Fruit fly (Drosophila melanogaster) ovary, adult (tissue): ENCODE results near the gene CG33543.

ENCODE experiments used
- CG17801 ChIP-seq: fragments of 200-800 bp; optimal IDR thresholded peaks from 2 replicates; lab custom pipeline; 2019; ENCODE audit warnings: missing biosample characterization, mild to moderate bottlenecking, missing genetic modification characterization, moderate library complexity; ENCODE audit not compliant: partially characterized antibody

Gene CG33543

DNA sequence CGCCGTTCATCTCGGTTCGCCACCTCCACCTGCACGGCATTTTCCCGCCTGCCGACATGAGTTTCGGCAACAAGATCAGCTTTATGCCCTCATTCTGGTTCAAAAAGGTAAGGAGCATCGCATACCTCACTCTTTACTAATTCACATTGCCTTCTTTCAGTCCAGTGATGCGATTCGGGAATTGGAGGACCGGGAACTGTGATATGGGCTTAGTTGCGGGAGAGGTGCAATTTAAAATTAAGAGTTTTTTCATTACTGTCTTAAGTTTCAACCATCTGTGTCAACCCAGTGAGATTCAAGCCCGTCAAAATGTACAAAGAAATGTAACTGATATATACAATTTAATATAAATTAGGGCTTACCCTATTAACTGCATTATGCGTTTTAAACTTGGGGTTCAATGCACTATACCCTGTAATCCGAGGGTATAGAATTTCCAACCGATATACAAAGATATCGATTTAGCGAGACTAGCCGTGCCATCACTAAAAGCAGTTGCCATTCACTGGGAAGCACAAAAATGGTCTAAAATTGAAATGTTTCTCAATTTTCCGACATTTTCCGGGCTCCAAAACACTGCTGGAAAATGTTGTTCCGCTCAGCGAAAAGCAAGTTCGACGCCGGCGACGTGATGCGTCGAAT is 24.3 kb downstream of the CG33543 start, which contains the start of gene CG7289:
Gene CG7289, plus strand, starts transcription at position 492 of the 642 bp plus-strand sequence.
- TF ChIP-seq CG17801 (GFP tag; lab: Kevin White, UChicago), result peak; percentile 24

DNA sequence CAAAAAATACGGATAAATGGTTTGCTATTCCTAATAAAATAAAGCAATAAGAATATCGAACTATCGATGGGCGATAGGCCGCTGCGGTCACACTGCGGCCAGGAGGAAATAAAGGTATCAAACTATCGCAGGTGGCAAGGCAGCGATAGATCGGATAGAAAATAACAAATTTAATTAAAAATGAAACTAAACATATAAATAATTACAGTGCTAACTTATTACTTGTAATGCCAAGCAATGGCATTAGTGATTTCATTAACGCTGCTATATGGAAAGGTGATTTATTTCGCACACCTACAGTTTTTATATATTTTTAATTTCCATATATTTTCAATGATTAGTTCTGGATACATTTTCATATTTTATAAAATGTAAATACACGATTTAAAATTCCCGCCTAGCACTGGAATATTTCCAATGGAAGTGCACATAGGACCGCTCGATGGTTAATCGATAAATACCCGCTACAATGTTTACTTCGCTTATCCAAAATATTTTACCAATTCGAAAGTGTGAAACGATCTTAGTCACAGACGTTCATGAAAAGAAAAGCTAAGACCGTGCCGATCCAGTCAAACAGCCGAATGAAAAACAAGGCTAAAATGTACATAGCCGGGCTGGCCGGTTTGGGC is 25.3 kb downstream of the CG33543 start, which contains the start of the genes CG15356 and CG15362:
Gene CG15356, minus strand, starts transcription at position 48 of the 632 bp plus-strand sequence.
Gene CG15362, plus strand, starts transcription at position 469 of the 632 bp plus-strand sequence.
- TF ChIP-seq CG17801 (GFP tag; lab: Kevin White, UChicago), result peak; percentile 34

DNA sequence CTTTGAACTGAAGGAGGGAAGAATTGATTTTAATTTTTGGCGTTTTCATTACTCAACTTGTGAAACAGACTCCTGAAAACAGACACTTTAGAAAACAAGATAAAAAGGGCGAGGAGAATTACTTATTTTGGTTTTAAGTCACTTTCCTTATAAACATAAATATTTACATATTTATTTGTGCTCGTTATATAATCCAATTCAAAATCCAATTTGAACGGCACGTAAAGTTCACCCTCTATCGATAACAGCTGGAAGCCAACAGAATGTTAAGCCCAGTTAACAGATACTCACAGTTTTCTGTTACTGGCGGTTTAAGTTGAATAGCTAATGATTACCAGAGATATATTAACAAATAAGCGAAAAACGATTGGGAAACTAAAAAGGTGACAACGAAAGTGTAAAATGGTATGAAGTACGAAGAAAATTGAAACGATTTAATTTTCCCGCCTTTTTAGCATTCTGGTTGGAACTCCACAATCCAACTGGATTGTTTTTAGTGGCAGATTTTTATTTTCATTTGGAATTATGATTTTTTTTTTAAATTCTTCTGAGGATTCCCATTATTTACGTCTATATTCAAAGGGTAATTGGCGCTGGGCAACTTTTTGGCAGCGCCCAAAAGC is 26.8 kb downstream of the CG33543 start:
- TF ChIP-seq CG17801 (GFP tag; lab: Kevin White, UChicago), result no peak

DNA sequence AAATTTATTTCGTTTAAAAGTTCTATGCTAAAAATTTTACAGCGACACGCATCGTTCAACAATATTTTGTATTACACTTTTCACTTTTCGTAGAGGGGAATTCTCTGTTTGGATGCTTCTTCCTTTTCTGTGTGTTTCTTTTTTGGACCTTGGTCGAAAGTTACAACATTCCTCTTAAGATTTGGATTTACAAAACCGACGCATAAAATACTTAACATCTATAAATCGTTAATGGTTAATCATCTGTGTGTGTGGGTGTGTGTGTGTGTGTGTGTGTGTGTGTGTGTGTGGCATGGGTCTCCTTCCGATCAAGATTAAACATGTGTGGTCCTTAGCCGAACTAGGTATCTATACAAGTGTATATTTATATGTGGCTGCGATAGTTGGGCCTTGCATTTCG is 30.6 kb downstream of the CG33543 start:
- no peak for TF ChIP-seq CG17801 (GFP tag; lab: Kevin White, UChicago)

DNA sequence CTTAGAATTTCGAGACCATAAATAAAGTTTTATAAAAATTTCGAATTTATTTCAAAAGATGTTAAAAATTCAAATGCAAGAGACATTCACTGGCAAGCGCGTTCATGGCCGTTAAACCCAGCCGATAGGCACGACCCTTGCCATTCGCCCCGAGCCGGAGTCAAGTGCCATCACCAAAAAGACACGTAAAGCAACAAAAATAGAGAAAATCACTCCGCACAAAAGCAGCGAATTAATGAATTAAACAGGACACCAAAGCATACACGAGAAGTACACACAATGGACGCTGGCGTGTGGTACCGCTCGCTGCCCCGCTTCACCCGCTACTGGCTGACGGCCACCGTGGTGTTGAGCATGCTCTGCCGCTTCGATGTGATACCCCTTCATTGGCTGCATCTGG is 32.2 kb downstream of the CG33543 start, which contains the start of gene Der-1:
Gene Der-1, plus strand, starts transcription at position 1 of the 400 bp plus-strand sequence.
- TF ChIP-seq CG17801 (GFP tag; lab: Kevin White, UChicago), result no peak

DNA sequence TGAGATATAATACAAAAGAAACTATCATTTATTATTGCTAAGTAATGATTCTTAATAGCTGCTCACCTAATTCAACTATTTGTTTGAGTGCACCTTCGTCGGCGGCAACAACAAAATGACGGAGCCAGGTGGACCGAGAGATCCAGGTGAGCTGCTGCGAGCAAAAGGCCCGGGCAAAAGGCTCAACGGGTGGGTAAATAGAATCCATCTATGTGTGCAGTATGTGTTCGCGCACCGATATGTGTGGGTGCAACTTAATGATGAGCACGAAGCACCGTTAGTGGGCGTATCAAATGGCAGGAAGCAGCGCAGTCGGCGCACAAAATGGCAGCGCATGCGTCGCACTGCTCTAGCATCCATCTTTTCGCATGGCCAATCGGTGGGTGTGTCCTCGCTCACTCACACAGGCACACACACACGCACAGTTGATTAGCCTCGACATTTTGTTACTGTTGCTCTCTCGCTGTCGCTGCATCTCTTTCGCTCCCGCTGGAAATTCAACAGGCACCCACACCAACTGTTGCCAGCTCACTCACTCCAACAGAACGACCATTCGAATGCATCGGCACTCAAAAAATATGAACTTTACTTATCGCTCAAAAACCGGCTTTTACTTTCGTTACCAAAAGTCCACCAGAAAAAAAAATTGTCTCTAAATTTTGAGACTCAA is 33.5 kb downstream of the CG33543 start:
- no peak for TF ChIP-seq CG17801 (GFP tag; lab: Kevin White, UChicago)

DNA sequence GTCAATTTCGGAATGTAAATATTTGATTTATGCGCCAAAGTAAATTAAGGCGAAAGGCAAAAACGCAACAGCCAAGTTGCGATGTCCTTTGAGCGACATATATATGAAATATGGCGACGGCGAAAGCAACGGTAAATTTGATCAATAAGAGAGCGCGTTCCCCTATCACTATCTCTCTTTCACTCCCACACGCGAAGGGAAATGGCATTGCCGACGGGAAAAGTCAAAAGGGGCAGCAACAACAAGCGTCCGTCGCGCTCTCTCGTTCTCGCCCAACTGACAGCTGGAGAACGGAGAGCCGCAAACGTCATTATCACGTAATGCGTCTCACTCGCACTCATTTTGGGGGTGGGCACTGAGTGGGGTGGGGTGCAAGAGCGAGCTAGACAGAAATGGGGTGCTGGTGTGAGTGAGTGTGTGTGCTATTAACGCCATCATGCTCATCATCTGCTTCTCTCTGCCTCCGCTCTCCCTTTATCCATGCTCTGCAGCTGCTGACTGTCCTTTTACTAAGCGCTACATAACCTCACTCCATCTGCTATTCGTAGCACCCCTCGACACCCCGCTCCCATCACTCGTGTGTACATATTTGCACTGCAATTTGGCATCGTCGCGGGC is 35.7 kb downstream of the CG33543 start, which contains the start of gene erm:
Gene erm, minus strand, starts transcription at position 51 of the 618 bp plus-strand sequence.
- TF ChIP-seq CG17801 (GFP tag; lab: Kevin White, UChicago), result no peak

DNA sequence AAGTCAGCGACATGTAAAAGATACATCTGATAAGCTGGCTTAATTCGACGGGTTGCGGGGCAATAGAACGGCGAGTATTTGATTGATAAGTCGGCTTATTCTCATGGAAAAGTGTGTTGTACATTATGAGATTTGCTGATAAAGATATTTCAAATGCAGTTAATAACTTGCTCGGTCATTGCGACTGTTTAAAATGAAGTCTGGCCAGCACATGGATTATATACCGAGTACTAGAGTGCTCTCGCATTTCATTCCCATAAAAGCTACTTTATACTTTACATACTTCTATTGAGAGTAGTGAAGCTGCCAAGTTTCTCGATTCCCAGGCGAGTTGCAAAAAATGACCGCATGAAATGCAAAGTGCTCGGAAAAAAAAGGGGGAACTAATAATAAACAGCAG is 38.3 kb downstream of the CG33543 start:
- TF ChIP-seq CG17801 (GFP tag; lab: Kevin White, UChicago), result no peak

DNA sequence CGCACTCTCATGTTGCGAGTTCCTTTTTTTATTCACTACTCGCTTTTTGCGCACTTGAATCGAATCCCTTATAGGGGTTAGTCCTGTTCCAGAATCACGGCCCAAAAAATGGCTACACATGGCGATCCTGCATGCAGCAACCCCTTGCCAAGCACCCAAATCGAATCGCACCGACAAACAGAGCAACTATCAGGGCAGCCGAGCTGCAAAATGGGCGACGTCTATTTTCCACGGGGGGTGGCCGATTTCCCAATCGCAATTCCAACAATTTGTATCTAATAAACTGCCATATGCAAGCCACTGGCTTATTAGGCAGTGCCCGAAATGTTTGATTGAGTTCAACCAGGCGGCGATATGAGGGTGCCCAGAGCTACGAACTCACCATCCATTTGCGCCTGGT is 38.8 kb downstream of the CG33543 start:
- no peak for TF ChIP-seq CG17801 (GFP tag; lab: Kevin White, UChicago)

DNA sequence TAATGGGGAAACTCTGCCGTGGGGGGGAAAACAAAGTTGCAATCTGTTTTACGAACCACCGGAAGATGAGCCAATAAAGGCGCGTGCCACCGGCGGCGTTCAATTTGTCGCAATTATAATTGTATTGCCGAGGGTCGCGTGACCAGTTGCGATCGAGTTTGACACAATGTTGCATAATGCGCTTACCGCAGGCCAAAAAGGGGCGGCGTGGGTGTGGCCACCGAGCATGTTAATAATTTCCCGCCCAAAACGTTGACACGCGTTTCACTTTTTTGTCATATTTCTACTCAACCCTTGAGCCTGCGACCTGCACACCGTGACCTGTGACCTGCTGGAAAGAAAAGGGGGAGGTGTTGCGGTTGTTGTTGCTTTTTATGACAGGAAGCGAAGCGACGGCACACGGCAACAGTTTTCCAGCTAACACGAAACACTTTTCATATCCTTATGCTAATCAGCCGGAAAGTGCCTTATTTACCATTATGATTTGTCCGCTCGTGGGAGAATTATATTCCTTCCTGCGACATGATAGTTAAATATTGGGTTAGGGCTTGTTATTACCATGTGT is 44.1 kb downstream of the CG33543 start:
- no peak for TF ChIP-seq CG17801 (GFP tag; lab: Kevin White, UChicago)

DNA sequence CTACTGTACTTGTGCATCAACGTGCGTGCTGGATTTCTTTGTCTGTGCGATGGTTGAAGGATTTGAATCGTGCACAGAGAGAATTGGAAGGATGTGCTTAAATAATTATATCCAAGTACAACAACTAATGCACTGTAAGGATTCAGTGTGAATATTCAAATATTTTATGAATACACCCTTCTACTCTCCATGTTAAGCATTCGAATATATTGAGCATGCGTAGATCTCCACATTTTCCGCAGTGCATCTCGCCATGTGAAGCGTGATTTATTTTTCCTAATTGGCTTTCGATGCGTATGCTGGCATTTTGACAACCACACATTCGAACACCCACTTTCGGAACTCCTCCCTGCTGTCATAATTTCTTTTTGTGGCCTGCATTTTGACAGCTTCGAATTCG is 46.1 kb downstream of the CG33543 start:
- no peak for TF ChIP-seq CG17801 (GFP tag; lab: Kevin White, UChicago)

DNA sequence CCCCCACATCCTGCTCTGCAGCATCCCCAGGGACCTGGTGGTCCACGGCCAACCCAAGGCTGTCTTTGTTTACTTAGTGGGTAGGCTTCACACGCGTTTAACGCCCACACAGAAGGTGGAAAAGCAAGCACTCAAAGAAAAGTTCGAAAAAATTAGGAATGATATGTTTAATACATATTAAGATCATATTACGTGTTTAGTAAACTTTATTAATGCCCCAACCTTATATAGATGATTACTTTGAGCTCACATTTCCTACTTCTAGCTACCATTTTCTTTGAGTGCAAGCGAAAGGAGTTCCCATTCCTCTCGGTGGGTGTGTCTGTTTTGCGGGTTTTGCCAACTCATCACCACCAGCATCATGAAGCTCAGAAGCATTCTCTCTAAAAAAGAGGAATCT is 46.7 kb downstream of the CG33543 start:
- no peak for TF ChIP-seq CG17801 (GFP tag; lab: Kevin White, UChicago)

DNA sequence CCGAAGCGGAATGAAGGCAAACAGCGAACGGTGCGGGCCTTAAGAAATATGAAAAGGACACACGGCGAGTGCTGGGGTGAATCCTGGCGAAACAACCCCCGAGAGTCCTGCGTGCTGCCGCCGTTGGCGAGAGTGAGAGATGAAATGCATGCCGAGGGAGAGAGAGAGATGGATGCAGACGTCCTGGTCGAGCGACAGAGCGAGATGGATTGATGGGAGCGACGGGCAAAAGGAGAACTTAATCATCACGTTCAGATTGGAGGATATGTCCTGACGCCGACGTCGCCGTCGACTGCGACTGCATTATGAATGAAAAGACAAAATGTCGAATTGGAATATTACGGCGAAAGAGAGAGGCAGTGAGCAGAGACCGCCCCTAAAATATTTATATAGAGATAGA is 51.6 kb downstream of the CG33543 start:
- no peak for TF ChIP-seq CG17801 (GFP tag; lab: Kevin White, UChicago)

DNA sequence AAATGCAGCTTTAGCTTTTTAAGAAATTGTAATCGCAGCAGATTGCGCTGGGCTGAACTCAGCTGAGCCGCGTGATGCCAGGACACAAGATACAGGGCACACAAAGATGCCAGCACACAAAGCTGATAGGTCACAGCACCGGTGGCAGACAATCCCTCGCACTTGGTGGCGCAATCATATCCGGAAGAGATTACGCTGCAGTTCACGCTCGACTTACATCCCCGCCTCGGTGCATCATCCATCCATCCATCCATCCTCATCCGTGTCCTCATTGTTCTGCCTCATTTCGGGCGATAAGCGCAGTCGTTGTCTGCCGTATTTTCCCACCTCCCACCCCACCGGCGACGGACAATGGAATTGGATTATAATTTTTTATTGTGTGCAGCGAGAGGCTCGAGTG is 58.2 kb downstream of the CG33543 start:
- TF ChIP-seq CG17801 (GFP tag; lab: Kevin White, UChicago), result no peak
